Worm (Caenorhabditis elegans) whole organism, young adult: ENCODE results near the gene mma-1.

ENCODE experiments used
- F37B4.10 ChIP-seq: fragments of 200-800 bp; sonication (Bioruptor generic); IDR thresholded peaks from 2 replicates; pipeline ENCODE4 v1.3.6; 2022; ENCODE audit warnings: missing genetic modification characterization, missing compliant biosample characterization
- mel-28 ChIP-seq: sonication (generic microtip); optimal IDR thresholded peaks from 2 replicates; lab custom pipeline; 2016; ENCODE audit warnings: borderline replicate concordance, mild to moderate bottlenecking, missing genetic modification characterization, missing compliant biosample characterization
- nhr-90 ChIP-seq: sonication (generic microtip); optimal IDR thresholded peaks from 2 replicates; lab custom pipeline; 2016; ENCODE audit warnings: missing genotype, mild to moderate bottlenecking, missing genetic modification characterization, missing compliant biosample characterization
- sea-2 ChIP-seq: fragments of 200-800 bp; sonication (Bioruptor generic); IDR thresholded peaks from 2 replicates; pipeline ENCODE4 v1.3.6; 2022; ENCODE audit warnings: missing genetic modification characterization, missing compliant biosample characterization
- snpc-3.4 ChIP-seq: sonication (generic microtip); optimal IDR thresholded peaks from 2 replicates; lab custom pipeline; 2017; ENCODE audit warnings: missing genetic modification characterization, mild to moderate bottlenecking, missing compliant biosample characterization, antibody characterized with exemption, moderate library complexity, missing genotype, missing genetic modification reagents
- unc-130 ChIP-seq: sonication (generic microtip); optimal IDR thresholded peaks from 2 replicates; lab custom pipeline; 2016; ENCODE audit warnings: missing genetic modification reagents, missing genetic modification characterization, missing compliant biosample characterization
- unc-62 ChIP-seq: fragments of 150-350 bp; optimal IDR thresholded peaks from 2 replicates; lab custom pipeline; 2014; ENCODE audit warnings: missing biosample characterization, missing genetic modification reagents, missing genetic modification characterization

DNA sequence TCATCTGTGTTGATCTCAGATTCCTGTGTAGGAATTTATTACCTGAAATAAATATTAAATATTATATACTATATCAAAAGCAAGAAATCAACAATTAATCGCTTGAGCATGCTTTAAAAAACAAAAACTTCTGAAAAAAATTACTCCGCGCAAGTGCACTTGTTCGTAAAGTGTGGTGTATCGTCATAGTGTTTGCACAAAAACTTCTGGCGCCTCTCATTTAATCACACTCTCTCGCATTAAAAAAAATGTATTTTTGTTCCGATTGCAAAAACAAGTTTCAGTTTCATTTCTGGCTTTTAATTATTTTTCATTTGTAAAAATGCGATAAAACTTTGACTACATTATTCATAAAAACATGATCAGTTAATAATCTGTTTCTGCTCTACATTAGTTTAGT, 3.0 kb upstream of the mma-1 start, which contains the start of the genes C14C10.10 and ril-2:
- TF ChIP-seq nhr-90 (tag; lab: Kevin White, UChicago) (no peak), unc-130 (GFP tag; lab: Kevin White, UChicago) (no peak), unc-62 (GFP tag; lab: Kevin White, UChicago) (no peak), snpc-3.4 (tag; lab: Kevin White, UChicago) (no peak), F37B4.10 (GFP tag; lab: Robert Waterston, UW) (no peak), sea-2 (no peak), mel-28 (tag; lab: Kevin White, UChicago) (no peak)
